Worm (Caenorhabditis elegans): ENCODE data around the gene pdf-1.

Gene pdf-1

ce11 chrIII:6912381-6912780 is at the start of gene pdf-1:
Gene pdf-1, minus strand, starts transcription at chrIII:6912481.
- no peak for TF ChIP-seq unc-62 (GFP tag; optimal IDR thresholded peaks at IDR 0.05)

DNA sequence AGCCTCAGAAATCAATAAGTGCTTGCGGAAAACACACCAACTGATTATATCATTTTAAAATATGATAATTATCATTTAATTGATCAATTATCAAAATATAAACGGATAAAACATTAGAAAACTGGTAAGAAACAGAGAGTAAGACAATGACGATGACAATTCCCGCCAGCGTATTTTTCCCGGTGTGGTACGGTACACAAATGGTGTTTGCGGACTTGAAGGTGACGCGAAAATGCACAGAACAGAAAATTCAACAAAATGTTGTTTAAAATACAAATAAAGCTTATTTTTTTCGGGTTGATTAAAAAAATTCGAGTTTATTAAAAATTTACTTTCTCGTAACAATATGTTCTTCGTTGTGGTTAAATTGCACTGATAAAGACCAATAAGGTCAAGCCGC is 48.9 kb upstream of the pdf-1 start:
- TF ChIP-seq unc-62 (GFP tag; optimal IDR thresholded peaks at IDR 0.05), result no peak

- no peak for TF ChIP-seq unc-62 (GFP tag; optimal IDR thresholded peaks at IDR 0.05)
Observed at ce11 chrIII:6958674-6959241, 46.5 kb upstream of the pdf-1 start.

DNA sequence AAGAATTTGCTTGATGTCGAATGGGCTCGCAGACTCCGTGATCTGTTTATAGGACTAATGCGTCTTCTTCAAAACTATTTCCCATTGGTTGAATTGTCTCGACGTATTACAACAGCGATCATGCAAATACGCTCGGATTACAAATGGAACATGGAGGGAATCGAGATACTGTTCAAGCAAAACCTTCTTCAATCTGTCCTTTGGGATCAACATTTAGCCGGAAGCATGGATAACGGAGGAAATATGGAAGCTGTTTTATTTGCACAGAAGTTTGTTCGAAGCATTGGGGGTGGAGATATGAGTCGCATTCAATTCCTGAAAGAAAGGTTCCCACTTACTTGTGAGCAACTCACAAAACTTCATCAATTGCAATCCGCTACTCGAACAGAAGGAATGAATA is 43.5 kb upstream of the pdf-1 start:
- TF ChIP-seq unc-62 (GFP tag; optimal IDR thresholded peaks at IDR 0.05), result no peak

- TF ChIP-seq unc-62 (GFP tag; optimal IDR thresholded peaks at IDR 0.05), result no peak
Observed at ce11 chrIII:6953978-6954377, 41.7 kb upstream of the pdf-1 start.

ce11 chrIII:6953373-6953772 is 41.1 kb upstream of the pdf-1 start:
- no peak for TF ChIP-seq unc-62 (GFP tag; optimal IDR thresholded peaks at IDR 0.05)

DNA sequence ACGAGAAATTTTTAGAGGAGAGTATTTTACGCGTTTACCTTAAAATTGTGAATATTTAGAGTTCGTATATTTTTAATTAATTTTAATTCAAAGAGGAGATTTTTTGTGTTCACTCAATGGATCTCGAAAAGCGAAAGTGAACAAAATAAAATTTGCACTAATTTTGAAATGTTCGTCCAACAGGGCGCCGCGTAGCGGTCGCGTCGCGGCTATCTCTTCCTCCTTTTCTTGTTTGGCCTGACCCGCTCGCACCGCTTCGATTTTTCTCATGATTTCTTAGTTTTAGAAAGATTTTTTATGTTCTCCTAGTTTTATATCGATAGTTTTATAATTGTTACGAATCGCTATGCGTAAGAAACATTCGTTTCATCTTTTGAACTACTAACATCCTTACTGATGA is 39.2 kb upstream of the pdf-1 start:
- no peak for TF ChIP-seq unc-62 (GFP tag; optimal IDR thresholded peaks at IDR 0.05)

DNA sequence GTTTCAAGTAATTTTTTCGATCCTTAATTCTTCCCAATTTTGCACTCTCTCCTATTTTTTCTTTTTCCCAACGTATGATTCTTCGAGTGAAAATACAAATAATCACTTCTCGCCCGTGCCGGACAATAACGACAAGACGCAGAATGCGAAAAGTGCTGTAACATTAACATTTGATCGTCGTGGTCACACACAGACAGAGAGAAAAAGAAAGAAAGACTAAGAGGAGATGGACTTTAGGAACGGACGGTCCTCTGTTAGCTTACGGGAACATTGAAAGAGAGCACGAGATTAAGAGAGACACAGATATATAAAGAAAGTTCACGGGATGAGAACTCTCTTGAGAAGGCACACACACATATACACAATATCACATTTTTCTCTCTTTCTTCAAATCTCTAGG is 35.6 kb upstream of the pdf-1 start:
- no peak for TF ChIP-seq unc-62 (GFP tag; optimal IDR thresholded peaks at IDR 0.05)

DNA sequence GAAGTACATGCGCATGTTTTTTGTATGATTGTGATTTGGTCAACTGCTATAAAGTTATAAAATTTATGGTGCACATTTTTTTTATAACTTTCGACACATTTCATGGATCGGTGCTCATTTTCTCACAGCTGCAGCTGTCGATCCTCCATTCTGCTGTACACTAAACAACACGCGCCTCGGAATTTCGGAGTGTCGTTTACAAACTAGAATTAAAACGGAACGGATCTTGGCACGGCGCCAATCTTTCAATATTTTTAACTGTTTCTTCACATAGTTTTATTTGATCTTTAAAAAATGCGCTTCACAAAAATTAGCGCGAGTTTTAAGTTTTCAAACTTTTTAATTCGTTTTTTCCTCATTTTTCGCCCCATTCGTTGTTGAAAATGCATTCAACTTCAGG is 34.1 kb upstream of the pdf-1 start, which contains the start of gene let-711:
Gene let-711, plus strand, starts transcription at position 337 of the 400 bp plus-strand sequence.
- no peak for TF ChIP-seq unc-62 (GFP tag; optimal IDR thresholded peaks at IDR 0.05)

DNA sequence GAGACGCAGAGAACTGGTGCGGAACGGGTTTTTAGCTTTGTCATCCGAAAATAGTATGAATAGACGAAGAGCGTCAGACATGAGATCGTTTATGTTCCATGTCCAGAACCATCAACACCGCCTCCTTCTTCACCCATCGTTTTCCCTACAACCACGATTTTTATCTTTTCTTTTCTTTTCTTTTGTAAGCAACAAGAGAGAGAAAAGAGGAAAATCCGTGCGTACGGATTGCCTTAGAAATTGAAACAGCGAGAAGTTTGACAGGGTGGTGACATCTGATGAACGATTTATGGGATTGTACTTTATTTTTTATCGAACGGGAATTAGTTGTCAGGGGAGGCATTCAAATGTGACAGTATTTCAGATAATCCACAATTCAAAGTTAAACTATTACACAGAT is 33.5 kb upstream of the pdf-1 start, which contains the start of gene abu-13:
Gene abu-13, minus strand, starts transcription at position 152 of the 400 bp plus-strand sequence.
- no peak for TF ChIP-seq unc-62 (GFP tag; optimal IDR thresholded peaks at IDR 0.05)

ce11 chrIII:6945319-6945718 is 33.0 kb upstream of the pdf-1 start:
- no peak for TF ChIP-seq unc-62 (GFP tag; optimal IDR thresholded peaks at IDR 0.05)

- TF ChIP-seq unc-62 (GFP tag; optimal IDR thresholded peaks at IDR 0.05), result no peak
Observed at ce11 chrIII:6939523-6939922, 27.2 kb upstream of the pdf-1 start, which contains the start of gene F57B9.3. Gene F57B9.3, plus strand, starts transcription at chrIII:6939823.

ce11 chrIII:6935269-6936017 is 23.2 kb upstream of the pdf-1 start, which contains the start of the genes F57B9.8 and coq-2:
Gene F57B9.8, minus strand, starts transcription at chrIII:6935319.
Gene coq-2, plus strand, starts transcription at chrIII:6935967.
- no peak for TF ChIP-seq unc-62 (GFP tag; optimal IDR thresholded peaks at IDR 0.05)

ce11 chrIII:6931896-6932295 is 19.6 kb upstream of the pdf-1 start, which contains the start of gene byn-1:
Gene byn-1, plus strand, starts transcription at chrIII:6932001.
- TF ChIP-seq unc-62 (GFP tag; optimal IDR thresholded peaks at IDR 0.05), result no peak

DNA sequence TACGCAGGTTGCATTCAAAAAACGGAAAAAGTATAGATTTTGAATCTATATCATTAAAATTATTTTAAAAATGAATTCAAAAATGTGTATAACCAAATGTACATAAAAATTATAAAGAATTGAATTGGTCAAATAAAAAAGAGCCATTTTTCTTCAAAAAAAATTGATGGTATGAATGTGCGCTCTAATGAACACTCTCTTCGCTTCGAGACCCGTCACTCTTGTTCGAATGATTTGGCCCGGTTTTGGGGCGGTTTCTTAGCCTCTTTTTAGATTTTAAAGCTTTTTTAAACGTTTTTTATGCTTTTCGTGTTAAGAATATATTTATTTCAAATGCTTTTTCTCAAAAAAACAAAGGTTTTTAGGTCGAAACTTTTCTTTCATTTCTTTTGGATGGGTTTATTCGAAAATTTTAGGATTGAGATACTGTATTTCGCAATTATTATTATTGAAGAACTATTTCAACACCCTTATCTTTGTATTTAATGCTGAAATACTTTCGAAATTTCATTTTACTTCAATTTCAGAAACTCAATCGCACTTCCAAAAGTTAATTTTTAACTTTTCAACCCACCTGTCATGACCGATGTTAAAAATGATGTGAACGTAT is 17.4 kb upstream of the pdf-1 start, which contains the start of gene inf-1:
Gene inf-1, plus strand, starts transcription at position 577 of the 610 bp plus-strand sequence.
- TF ChIP-seq unc-62 (GFP tag; optimal IDR thresholded peaks at IDR 0.05), result no peak

ce11 chrIII:6928725-6929124 is 16.4 kb upstream of the pdf-1 start, which contains the start of gene flap-1:
Gene flap-1, minus strand, starts transcription at chrIII:6928825.
- TF ChIP-seq unc-62 (GFP tag; optimal IDR thresholded peaks at IDR 0.05), result no peak

All from whole organism, dauer.